Fruit fly (Drosophila melanogaster) whole organism, adult: ENCODE measurements around the gene Fit2.

Source experiments
- CG12768 ChIP-seq: fragments of 200-800 bp; sonication (Bioruptor generic); optimal IDR thresholded peaks from 2 replicates; lab custom pipeline; 2017; ENCODE audit warnings: missing biosample characterization, missing genetic modification characterization, mild to moderate bottlenecking, moderate library complexity, missing genetic modification reagents
- CG14711 ChIP-seq: fragments of 200-800 bp; sonication (Bioruptor generic); optimal IDR thresholded peaks from 2 replicates; lab custom pipeline; 2018; ENCODE audit warnings: missing biosample characterization, mild to moderate bottlenecking, missing genetic modification characterization, moderate library complexity
- CG33017 ChIP-seq: fragments of 200-800 bp; sonication (Bioruptor generic); optimal IDR thresholded peaks from 2 replicates; lab custom pipeline; 2018; ENCODE audit warnings: missing biosample characterization, mild to moderate bottlenecking, missing genetic modification characterization, moderate library complexity
- CG7101 ChIP-seq: fragments of 200-800 bp; sonication (Bioruptor generic); optimal IDR thresholded peaks from 2 replicates; lab custom pipeline; 2018; ENCODE audit warnings: missing biosample characterization, mild to moderate bottlenecking, missing genetic modification characterization, moderate library complexity
- Clk ChIP-seq: fragments of 200-800 bp; sonication (Bioruptor generic); optimal IDR thresholded peaks from 2 replicates; lab custom pipeline; 2017; ENCODE audit warnings: missing biosample characterization, missing genetic modification characterization
- Hr96 ChIP-seq: fragments of 200-800 bp; sonication (Bioruptor generic); optimal IDR thresholded peaks from 2 replicates; lab custom pipeline; 2016; ENCODE audit warnings: missing biosample characterization, missing genetic modification characterization
- Mnt ChIP-seq: fragments of 200-800 bp; sonication (Bioruptor generic); optimal IDR thresholded peaks from 2 replicates; lab custom pipeline; 2016; ENCODE audit warnings: missing biosample characterization, mild to moderate bottlenecking, missing genetic modification characterization
- bab1 ChIP-seq: fragments of 200-800 bp; sonication (Bioruptor generic); optimal IDR thresholded peaks from 3 replicates; lab custom pipeline; 2019; ENCODE audit warnings: missing biosample characterization, mild to moderate bottlenecking, missing genetic modification characterization, moderate library complexity
- cic ChIP-seq: fragments of 200-800 bp; sonication (Bioruptor generic); optimal IDR thresholded peaks from 2 replicates; lab custom pipeline; 2017; ENCODE audit warnings: missing biosample characterization, mild to moderate bottlenecking, missing genetic modification characterization, moderate library complexity
- kay ChIP-seq: fragments of 200-800 bp; sonication (Bioruptor generic); peaks from one replicate; lab custom pipeline; 2016; ENCODE audit warnings: missing biosample characterization, missing genetic modification characterization, borderline replicate concordance
- ovo ChIP-seq: fragments of 200-800 bp; sonication (Bioruptor generic); optimal IDR thresholded peaks from 2 replicates; lab custom pipeline; 2016; ENCODE audit warnings: missing biosample characterization, missing genetic modification characterization
- tj ChIP-seq: fragments of 200-800 bp; sonication (Bioruptor generic); optimal IDR thresholded peaks from 3 replicates; lab custom pipeline; 2017; ENCODE audit warnings: missing biosample characterization, mild to moderate bottlenecking, missing genetic modification characterization, moderate library complexity
- toe ChIP-seq: fragments of 200-800 bp; sonication (Bioruptor generic); optimal IDR thresholded peaks from 2 replicates; lab custom pipeline; 2016; ENCODE audit warnings: missing biosample characterization, missing genetic modification characterization

DNA sequence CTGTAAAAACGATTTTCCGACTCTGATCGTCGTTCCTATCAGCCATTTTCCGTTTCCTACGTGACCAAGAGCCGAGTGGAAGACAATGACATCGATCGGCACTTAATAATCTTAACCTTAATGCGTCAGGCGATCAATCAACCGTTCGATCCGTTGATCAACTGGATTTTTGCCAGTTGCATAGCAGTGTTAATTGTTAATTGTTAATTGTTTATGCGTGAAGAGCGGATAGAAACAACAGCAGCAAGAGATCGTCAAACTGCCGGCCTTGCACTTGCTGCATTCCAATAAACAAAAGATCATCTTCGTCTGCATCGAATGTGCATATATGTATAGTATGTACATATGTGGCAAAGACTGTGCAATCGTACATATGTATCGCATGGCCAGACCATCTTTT is 35.6 kb upstream of the Fit2 start:
- TF ChIP-seq tj (GFP tag; lab: Kevin White, UChicago) (no peak), toe (no peak), cic (GFP tag; lab: Kevin White, UChicago) (no peak), CG33017 (tag; lab: Kevin White, UChicago) (no peak), CG14711 (tag; lab: Kevin White, UChicago) (no peak), ovo (GFP tag; lab: Kevin White, UChicago) (no peak), kay (GFP tag; lab: Kevin White, UChicago) (no peak), bab1 (GFP tag; lab: Kevin White, UChicago) (no peak), Mnt (GFP tag; lab: Kevin White, UChicago) (no peak), Clk (GFP tag; lab: Kevin White, UChicago) (no peak), CG12768 (GFP tag; lab: Kevin White, UChicago) (no peak), CG7101 (no peak), Hr96 (GFP tag; lab: Kevin White, UChicago) (no peak)
